Worm (Caenorhabditis elegans): ENCODE results near the gene clec-79.
"Not testable (repeated sequence)": the region's sequence is repeated elsewhere in the genome, so short reads cannot be mapped to it uniquely, and the experiment has no call there.

DNA sequence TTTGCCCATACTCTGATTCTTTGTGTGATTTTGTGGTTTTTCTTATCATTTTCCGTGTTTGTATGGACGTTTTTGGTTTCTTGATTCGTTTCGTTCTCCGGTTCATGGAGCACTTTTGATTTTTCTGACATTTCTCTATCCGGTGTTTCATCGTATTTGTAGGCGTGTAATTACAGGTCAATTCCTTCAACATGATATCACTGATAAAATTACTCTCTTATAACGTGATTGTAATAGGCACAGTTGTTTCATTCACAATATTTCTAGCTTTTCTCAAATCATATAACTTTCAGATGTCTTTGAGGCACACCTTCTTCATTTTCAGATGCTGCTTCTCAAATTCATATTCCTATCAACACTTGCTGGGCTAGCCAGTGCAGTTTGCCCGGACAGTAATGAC, 40.7 kb upstream of the clec-79 start, which contains the start of gene clec-70:
- TF ChIP-seq flt-1 (GFP tag; IDR thresholded peaks at IDR 0.05); ztf-23 (GFP tag; IDR thresholded peaks at IDR 0.05); T22C8.4 (GFP tag; IDR thresholded peaks at IDR 0.05); ref-1 (GFP tag; conservative IDR thresholded peaks at IDR 0.05); tab-1 (GFP tag; IDR thresholded peaks at IDR 0.05); med-1 (GFP tag; optimal IDR thresholded peaks at IDR 0.05; ENCODE audit: insufficient read depth); klf-2 (GFP tag; conservative IDR thresholded peaks at IDR 0.05); ztf-29 (GFP tag; IDR thresholded peaks at IDR 0.05); cog-1 (tag; optimal IDR thresholded peaks at IDR 0.05): not testable (repeated sequence)

Measured in whole organism, midembryonic.